Worm (Caenorhabditis elegans): ENCODE results near the gene Y53G8B.2.

Gene Y53G8B.2

DNA sequence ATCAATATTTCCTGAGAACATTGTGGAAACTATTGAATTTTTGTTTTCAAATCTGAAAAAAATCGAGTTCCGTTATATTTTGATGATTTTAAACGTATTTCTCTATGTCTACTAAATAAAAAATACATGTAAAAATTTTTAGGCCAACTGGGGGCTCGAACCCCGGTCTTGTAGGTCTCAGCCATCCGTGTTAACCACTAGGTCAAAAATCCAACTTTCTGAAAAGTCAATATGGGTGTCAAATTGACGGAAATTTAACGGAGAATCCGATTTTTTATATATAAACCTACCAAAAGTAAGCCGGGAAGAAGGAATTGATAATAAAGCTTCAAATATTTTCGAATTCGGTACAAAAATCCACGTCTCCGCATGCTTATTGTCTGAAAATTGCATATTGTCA, 2.5 kb upstream of the Y53G8B.2 start:
- TF ChIP-seq sdz-12 (GFP tag; optimal IDR thresholded peaks at IDR 0.05) (no peak), daf-19 (GFP tag; conservative IDR thresholded peaks at IDR 0.05) (no peak), ceh-20 (GFP tag; IDR thresholded peaks at IDR 0.05) (no peak), F44E2.7 (GFP tag; IDR thresholded peaks at IDR 0.05) (no peak), tag-97 (GFP tag; IDR thresholded peaks at IDR 0.05) (no peak), hlh-30 (tag; optimal IDR thresholded peaks at IDR 0.05; ENCODE audit: insufficient read depth) (no peak), lin-13 (GFP tag; optimal IDR thresholded peaks at IDR 0.05) (no peak), R02D3.7 (tag; optimal IDR thresholded peaks at IDR 0.05) (no peak), vab-7 (GFP tag; IDR thresholded peaks at IDR 0.05) (no peak), zip-2 (tag; optimal IDR thresholded peaks at IDR 0.05) (no peak), egl-43 (GFP tag; IDR thresholded peaks at IDR 0.05) (no peak), rbr-2 (tag; optimal IDR thresholded peaks at IDR 0.05) (no peak), dmd-6 (GFP tag; IDR thresholded peaks at IDR 0.05) (no peak), madf-9 (GFP tag; conservative IDR thresholded peaks at IDR 0.05) (no peak), ceh-28 (tag; optimal IDR thresholded peaks at IDR 0.05) (no peak), nhr-102 (tag; optimal IDR thresholded peaks at IDR 0.05) (no peak)

DNA sequence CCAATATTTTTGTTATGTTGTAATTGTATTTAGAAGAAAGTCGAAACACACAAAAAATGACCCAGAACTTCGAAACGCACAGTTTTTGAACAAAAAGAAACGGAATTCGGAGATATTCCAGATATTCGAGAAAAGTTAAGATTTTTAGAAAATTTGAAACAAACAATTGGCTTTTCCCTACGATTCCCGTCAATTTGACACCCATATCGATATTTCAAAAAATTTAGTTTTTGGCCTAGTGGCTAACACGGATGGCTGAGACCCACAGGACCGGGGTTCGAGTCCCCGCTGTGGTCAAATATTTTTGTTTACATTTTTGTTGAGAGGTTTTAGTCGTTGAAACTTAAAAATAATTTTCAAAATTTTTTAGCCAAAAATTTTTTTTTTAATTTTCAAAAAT, 1.5 kb upstream of the Y53G8B.2 start:
- TF ChIP-seq lin-38 (GFP tag; IDR thresholded peaks at IDR 0.05) (no peak), F37D6.2 (tag; optimal IDR thresholded peaks at IDR 0.05) (no peak), dmd-9 (GFP tag; IDR thresholded peaks at IDR 0.05) (no peak), nhr-77 (tag; optimal IDR thresholded peaks at IDR 0.05) (no peak), mdt-29 (GFP tag; IDR thresholded peaks at IDR 0.05) (no peak), daf-19 (GFP tag; conservative IDR thresholded peaks at IDR 0.05) (no peak), nhr-111 (GFP tag; optimal IDR thresholded peaks at IDR 0.05) (no peak), aly-2 (tag; optimal IDR thresholded peaks at IDR 0.05) (no peak), T20F7.1 (GFP tag; optimal IDR thresholded peaks at IDR 0.05) (no peak), zfp-2 (tag; optimal IDR thresholded peaks at IDR 0.05) (no peak), ztf-7 (tag; optimal IDR thresholded peaks at IDR 0.05) (no peak), pqm-1 (tag; optimal IDR thresholded peaks at IDR 0.05) (no peak), duxl-1 (tag; optimal IDR thresholded peaks at IDR 0.05; ENCODE audit: poor library complexity) (no peak), unc-39 (tag; optimal IDR thresholded peaks at IDR 0.05) (no peak), nhr-11 (tag; optimal IDR thresholded peaks at IDR 0.05) (no peak), rbr-2 (tag; optimal IDR thresholded peaks at IDR 0.05) (no peak), spr-1 (tag; optimal IDR thresholded peaks at IDR 0.05) (no peak), ceh-44 (GFP tag; IDR thresholded peaks at IDR 0.05) (no peak), hlh-30 (tag; optimal IDR thresholded peaks at IDR 0.05; ENCODE audit: insufficient read depth) (no peak)

DNA sequence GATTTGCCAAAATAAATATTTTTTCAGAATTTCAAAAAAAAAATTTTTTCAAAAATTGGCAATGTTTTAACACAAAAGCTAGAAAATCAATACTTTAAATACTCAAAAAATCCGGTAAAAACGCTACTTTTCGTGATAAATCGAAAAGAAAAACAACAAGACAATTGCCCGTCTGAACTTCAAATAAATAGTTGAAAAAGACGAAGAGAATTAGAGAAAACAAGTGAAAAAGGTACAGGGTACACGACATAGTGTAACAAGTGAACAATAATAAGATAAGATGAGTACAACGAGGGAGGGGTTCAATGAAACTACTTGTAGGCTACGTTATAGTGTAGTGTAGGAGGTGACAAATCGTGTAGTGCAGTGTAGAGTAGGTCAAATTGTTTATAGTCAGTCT, 781 bp upstream of the Y53G8B.2 start:
- TF ChIP-seq ctbp-1 (GFP tag; IDR thresholded peaks at IDR 0.05) (no peak), nhr-111 (GFP tag; optimal IDR thresholded peaks at IDR 0.05) (no peak), nhr-11 (tag; optimal IDR thresholded peaks at IDR 0.05) (peak; percentile 82), tag-97 (GFP tag; IDR thresholded peaks at IDR 0.05) (no peak), lin-13 (GFP tag; optimal IDR thresholded peaks at IDR 0.05) (peak; percentile 23), F49E8.2 (tag; optimal IDR thresholded peaks at IDR 0.05; ENCODE audit: borderline replicate concordance) (no peak), mxl-2 (GFP tag; conservative IDR thresholded peaks at IDR 0.05) (no peak), nhr-28 (tag; optimal IDR thresholded peaks at IDR 0.05) (peak; percentile 92), fos-1 (tag; optimal IDR thresholded peaks at IDR 0.05) (no peak), dve-1 (tag; optimal IDR thresholded peaks at IDR 0.05; ENCODE audit: insufficient read depth) (no peak), cey-2 (tag; optimal IDR thresholded peaks at IDR 0.05; ENCODE audit: borderline replicate concordance, insufficient read depth) (peak; percentile 50), lsy-2 (tag; optimal IDR thresholded peaks at IDR 0.05) (peak in 1 of 2 experiments; percentile 3), F37D6.2 (tag; optimal IDR thresholded peaks at IDR 0.05) (no peak), nhr-77 (tag; optimal IDR thresholded peaks at IDR 0.05) (peak; percentile 14), skn-1 (tag; optimal IDR thresholded peaks at IDR 0.05) (no peak), php-3 (GFP tag; IDR thresholded peaks at IDR 0.05) (no peak), rbr-2 (tag; optimal IDR thresholded peaks at IDR 0.05) (no peak), nhr-48 (tag; optimal IDR thresholded peaks at IDR 0.05) (peak; percentile 48), dmd-8 (GFP tag; IDR thresholded peaks at IDR 0.05) (no peak), pha-4 (GFP tag; IDR thresholded peaks at IDR 0.05) (no peak), pha-4 (tag; optimal IDR thresholded peaks at IDR 0.05) (no peak), hif-1 (tag; optimal IDR thresholded peaks at IDR 0.05) (peak in 1 of 2 experiments; percentile 74), daf-16 (GFP tag; optimal IDR thresholded peaks at IDR 0.05) (no peak), daf-16 (tag; optimal IDR thresholded peaks at IDR 0.05) (peak; percentile 57), spr-1 (tag; optimal IDR thresholded peaks at IDR 0.05) (no peak)
